Fruit fly (Drosophila melanogaster): ENCODE measurements around the gene CG12725.

The CG12725 gene

dm6 chrX:13403962-13404830, 1.5 kb upstream of the CG12725 start, which contains the start of gene GstT4 (continued):
- TF ChIP-seq crol (GFP tag; IDR thresholded peaks at IDR 0.05) (peak; percentile 86), Optix (GFP tag; IDR thresholded peaks at IDR 0.05) (0 out of 3 replicates have a peak, but pooled peaks have one; percentile 5)

- TF ChIP-seq CrebB (tag; optimal IDR thresholded peaks at IDR 0.05) (no peak), pfk (GFP tag; optimal IDR thresholded peaks at IDR 0.05) (peak; percentile 31), MESR4 (GFP tag; optimal IDR thresholded peaks at IDR 0.05) (no peak), kay (GFP tag; optimal IDR thresholded peaks at IDR 0.05) (no peak), CG14441 (GFP tag; IDR thresholded peaks at IDR 0.05) (no peak), sd (tag; optimal IDR thresholded peaks at IDR 0.05) (peak; percentile 70), GATAe (GFP tag; conservative IDR thresholded peaks at IDR 0.05) (peak; percentile 55), CG34376 (GFP tag; optimal IDR thresholded peaks at IDR 0.05) (peak; percentile 90), chinmo (GFP tag; IDR thresholded peaks at IDR 0.05; ENCODE audit: partially characterized antibody) (0 out of 4 replicates have a peak, but pooled peaks have one; percentile 8), ara (GFP tag; IDR thresholded peaks at IDR 0.05) (0 out of 2 replicates have a peak, but pooled peaks have one; percentile 24), CG2199 (GFP tag; IDR thresholded peaks at IDR 0.05) (0 out of 3 replicates have a peak, but pooled peaks have one; percentile 24), wdn (GFP tag; IDR thresholded peaks at IDR 0.05) (no peak), toy (GFP tag; IDR thresholded peaks at IDR 0.05) (no peak), chm (GFP tag; IDR thresholded peaks at IDR 0.05) (0 out of 2 replicates have a peak, but pooled peaks have one; percentile 21), CG3995 (GFP tag; optimal IDR thresholded peaks at IDR 0.05) (no peak), CG12769 (tag; optimal IDR thresholded peaks at IDR 0.05) (peak; percentile 7), pita (GFP tag; optimal IDR thresholded peaks at IDR 0.05) (no peak), exex (tag; optimal IDR thresholded peaks at IDR 0.05) (peak; percentile 99), Deaf1 (tag; optimal IDR thresholded peaks at IDR 0.05) (peak; percentile 22), B-H2 (GFP tag; optimal IDR thresholded peaks at IDR 0.05) (peak; percentile 32), CG4617 (GFP tag; optimal IDR thresholded peaks at IDR 0.05; ENCODE audit: borderline replicate concordance) (no peak), CG32532 (GFP tag; IDR thresholded peaks at IDR 0.05) (no peak), CG8290 (GFP tag; optimal IDR thresholded peaks at IDR 0.05) (no peak), CG8290 (tag; optimal IDR thresholded peaks at IDR 0.05) (peak in 1 of 2 experiments; percentile 1), sc (optimal IDR thresholded peaks at IDR 0.05) (no peak), sc (GFP tag; optimal IDR thresholded peaks at IDR 0.05) (no peak), CG4360 (GFP tag; IDR thresholded peaks at IDR 0.05) (peak; percentile 26; the same call in 1 of the 2 replicates), sr (GFP tag; IDR thresholded peaks at IDR 0.05) (no peak), CG31224 (GFP tag; IDR thresholded peaks at IDR 0.05) (no peak), Med (GFP tag) (no peak), CG4328 (GFP tag; optimal IDR thresholded peaks at IDR 0.05) (no peak), CG2120 (GFP tag; optimal IDR thresholded peaks at IDR 0.05) (no peak), fd64A (GFP tag; optimal IDR thresholded peaks at IDR 0.05) (peak; percentile 26), Hey (tag; optimal IDR thresholded peaks at IDR 0.05) (peak; percentile 55), ci (GFP tag; IDR thresholded peaks at IDR 0.05) (0 out of 3 replicates have a peak, but pooled peaks have one; percentile 7), grn (GFP tag; optimal IDR thresholded peaks at IDR 0.05) (peak; percentile 92), sug (tag; optimal IDR thresholded peaks at IDR 0.05) (peak; percentile 81), CG9876 (GFP tag; optimal IDR thresholded peaks at IDR 0.05) (no peak), CG13894 (tag; optimal IDR thresholded peaks at IDR 0.05) (peak; percentile 68), CG13296 (GFP tag; optimal IDR thresholded peaks at IDR 0.05) (peak; percentile 32), al (GFP tag; IDR thresholded peaks at IDR 0.05) (no peak), Dp (GFP tag; optimal IDR thresholded peaks at IDR 0.05) (no peak), insv (GFP tag; optimal IDR thresholded peaks at IDR 0.05) (peak in 1 of 2 experiments; percentile 33), CG12236 (GFP tag; optimal IDR thresholded peaks at IDR 0.05) (no peak), CG10543 (GFP tag; optimal IDR thresholded peaks at IDR 0.05) (peak; percentile 79), CG3065 (GFP tag; optimal IDR thresholded peaks at IDR 0.05) (no peak)
These were observed 890 bp upstream of the CG12725 start for dm6 chrX:13403553-13403952.
